Worm (Caenorhabditis elegans) whole organism, L3 larva: ENCODE data around the gene clec-204.

ENCODE experiments used
- ama-1 ChIP-seq: fragments of 150-350 bp; optimal IDR thresholded peaks from 2 replicates; lab custom pipeline; 2018
- fkh-10 ChIP-seq: sonication (generic microtip); optimal IDR thresholded peaks from 2 replicates; lab custom pipeline; 2017; ENCODE audit warnings: missing biosample characterization, missing genetic modification reagents, missing genetic modification characterization
- hmg-11 ChIP-seq: sonication (generic microtip); optimal IDR thresholded peaks from 2 replicates; lab custom pipeline; 2016; ENCODE audit warnings: missing genetic modification characterization, missing compliant biosample characterization
- lin-15B ChIP-seq: fragments of 150-350 bp; optimal IDR thresholded peaks from 2 replicates; lab custom pipeline; 2014; ENCODE audit warnings: missing biosample characterization, missing genetic modification characterization
- nfya-1 ChIP-seq: sonication (generic microtip); optimal IDR thresholded peaks from 2 replicates; lab custom pipeline; 2017; ENCODE audit warnings: missing genetic modification characterization, mild to moderate bottlenecking, missing compliant biosample characterization, antibody characterized with exemption, moderate library complexity; ENCODE audit not compliant: insufficient read depth
- nhr-23 ChIP-seq: fragments of 150-350 bp; optimal IDR thresholded peaks from 2 replicates; lab custom pipeline; 2014; ENCODE audit warnings: missing biosample characterization, missing genetic modification reagents, missing genetic modification characterization
- nhr-237 ChIP-seq: fragments of 150-350 bp; optimal IDR thresholded peaks from 2 replicates; lab custom pipeline; 2014; ENCODE audit warnings: missing biosample characterization, missing genetic modification characterization
- nhr-25 ChIP-seq: sonication (generic microtip); optimal IDR thresholded peaks from 2 replicates; lab custom pipeline; 2017; ENCODE audit warnings: missing biosample characterization, missing genetic modification characterization
- unc-62 ChIP-seq: fragments of 150-350 bp; sonication (generic microtip); optimal IDR thresholded peaks from 4 replicates; lab custom pipeline; 2014; ENCODE audit warnings: missing biosample characterization, missing genetic modification reagents, missing genetic modification characterization
- zag-1 ChIP-seq: fragments of 150-350 bp; optimal IDR thresholded peaks from 2 replicates; lab custom pipeline; 2014; ENCODE audit warnings: missing biosample characterization, missing genetic modification characterization
- ztf-11 ChIP-seq: fragments of 150-350 bp; optimal IDR thresholded peaks from 2 replicates; lab custom pipeline; 2014; ENCODE audit warnings: missing biosample characterization, missing genetic modification characterization
- ztf-4 ChIP-seq: fragments of 150-350 bp; optimal IDR thresholded peaks from 2 replicates; lab custom pipeline; 2014; ENCODE audit warnings: missing biosample characterization, missing genetic modification characterization

DNA sequence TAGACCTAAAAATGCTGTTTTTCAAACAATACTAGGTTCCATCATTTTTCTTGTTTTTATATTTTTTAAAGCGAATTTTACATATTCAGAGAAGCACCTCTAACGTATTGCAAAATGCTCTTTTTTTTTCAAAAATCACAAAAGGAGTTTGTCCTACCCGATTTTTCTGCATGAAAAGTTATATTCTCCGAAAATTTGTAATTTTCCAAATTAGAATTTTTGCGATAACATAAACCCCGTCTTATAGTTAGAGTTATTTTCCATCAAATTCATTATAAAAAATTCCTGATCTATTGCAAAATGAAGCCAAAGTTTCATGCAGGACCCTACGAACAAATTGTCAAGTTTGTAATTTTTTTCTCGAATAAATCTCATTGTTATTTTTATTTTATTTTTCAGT is 48.5 kb upstream of the clec-204 start, which contains the start of gene srw-99:
- TF ChIP-seq fkh-10 (GFP tag; lab: Kevin White, UChicago), result no peak
- TF ChIP-seq lin-15B, result no peak
- TF ChIP-seq nfya-1 (tag; lab: Kevin White, UChicago), result no peak
- no peak for TF ChIP-seq ama-1 (lab: Kevin White, UChicago)
- no peak for TF ChIP-seq ztf-4 (tag; lab: Kevin White, UChicago)
- no peak for TF ChIP-seq ztf-11 (tag; lab: Kevin White, UChicago)
- no peak for TF ChIP-seq nhr-237 (tag; lab: Kevin White, UChicago)
- no peak for TF ChIP-seq hmg-11 (tag; lab: Kevin White, UChicago)
- TF ChIP-seq zag-1 (tag; lab: Kevin White, UChicago), result no peak
- TF ChIP-seq nhr-23 (tag; lab: Kevin White, UChicago), result no peak
- no peak for TF ChIP-seq nhr-25
- TF ChIP-seq unc-62 (GFP tag; lab: Kevin White, UChicago), result no peak
